Worm (Caenorhabditis elegans) whole organism, young adult: Measurements from ENCODE around the gene F40G9.7.

Experiments
- Y53F4B.3 ChIP-seq: fragments of 200-800 bp; sonication (Bioruptor generic); IDR thresholded peaks from 2 replicates; pipeline ENCODE4 v1.3.6; 2022; ENCODE audit warnings: missing genetic modification reagents, missing genetic modification characterization, missing compliant biosample characterization
- bed-2 ChIP-seq: fragments of 200-800 bp; sonication (Bioruptor generic); IDR thresholded peaks from 2 replicates; pipeline ENCODE4 v1.3.6; 2022; ENCODE audit warnings: missing genetic modification reagents, missing genetic modification characterization, missing compliant biosample characterization
- ceh-27 ChIP-seq: fragments of 200-800 bp; sonication (Bioruptor generic); optimal IDR thresholded peaks from 2 replicates; lab custom pipeline; 2018; ENCODE audit warnings: mild to moderate bottlenecking, missing genetic modification characterization, moderate library complexity, missing compliant biosample characterization
- ceh-58 ChIP-seq: fragments of 200-800 bp; sonication (Bioruptor generic); IDR thresholded peaks from 2 replicates; pipeline ENCODE4 v1.3.6; 2022; ENCODE audit warnings: missing genetic modification characterization, missing compliant biosample characterization
- dpl-1 ChIP-seq: fragments of 150-350 bp; optimal IDR thresholded peaks from 2 replicates; lab custom pipeline; 2014; ENCODE audit warnings: missing biosample characterization, missing genetic modification reagents, missing genetic modification characterization
- ets-4 ChIP-seq: fragments of 200-800 bp; sonication (Bioruptor generic); optimal IDR thresholded peaks from 2 replicates; lab custom pipeline; 2018; ENCODE audit warnings: mild to moderate bottlenecking, missing genetic modification characterization, missing compliant biosample characterization
- hlh-12 ChIP-seq: sonication (generic microtip); optimal IDR thresholded peaks from 2 replicates; lab custom pipeline; 2016; ENCODE audit warnings: missing genetic modification characterization, missing compliant biosample characterization
- nfya-1 ChIP-seq: sonication (generic microtip); optimal IDR thresholded peaks from 2 replicates; lab custom pipeline; 2017; ENCODE audit warnings: antibody characterized with exemption, missing compliant biosample characterization, missing genetic modification characterization, borderline replicate concordance; ENCODE audit not compliant: insufficient read depth
- pha-4 ChIP-seq: fragments of 150-350 bp; sonication (generic microtip); optimal IDR thresholded peaks from 2 replicates; lab custom pipeline; 2014; ENCODE audit warnings: missing biosample characterization, missing genetic modification reagents, missing genetic modification characterization
- unc-130 ChIP-seq: sonication (generic microtip); optimal IDR thresholded peaks from 2 replicates; lab custom pipeline; 2016; ENCODE audit warnings: missing genetic modification reagents, missing genetic modification characterization, missing compliant biosample characterization
- ztf-26 ChIP-seq: sonication (generic microtip); optimal IDR thresholded peaks from 2 replicates; lab custom pipeline; 2017; ENCODE audit warnings: missing genetic modification characterization, missing compliant biosample characterization
- ztf-3 ChIP-seq: fragments of 200-800 bp; sonication (Bioruptor generic); optimal IDR thresholded peaks from 2 replicates; lab custom pipeline; 2018; ENCODE audit warnings: mild to moderate bottlenecking, missing genetic modification characterization, missing compliant biosample characterization

DNA sequence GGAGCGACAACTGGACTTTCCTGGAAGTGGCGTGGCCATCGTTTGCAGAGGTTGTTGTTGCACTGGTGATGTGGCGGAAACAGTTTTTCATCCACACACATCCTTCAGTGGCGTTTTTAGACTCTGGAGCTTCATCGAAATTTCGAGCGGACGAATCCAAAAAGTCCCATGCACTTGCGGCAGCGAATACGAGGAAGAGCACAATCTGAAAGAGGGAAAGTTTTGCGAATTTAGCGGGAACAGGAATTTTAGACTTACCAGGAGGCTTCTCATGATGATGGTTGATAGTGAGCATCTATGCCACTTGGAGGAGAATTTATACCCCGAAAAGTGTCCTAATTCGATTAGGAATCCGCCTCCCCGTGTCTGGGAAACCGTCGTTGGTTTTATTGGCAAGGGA is 12.2 kb downstream of the F40G9.7 start, which contains the start of gene F40G9.14:
- no peak for TF ChIP-seq ceh-27 (GFP tag; lab: Kevin White, UChicago)
- no peak for TF ChIP-seq nfya-1 (tag; lab: Kevin White, UChicago)
- no peak for TF ChIP-seq dpl-1 (GFP tag; lab: Kevin White, UChicago)
- TF ChIP-seq ets-4 (GFP tag; lab: Kevin White, UChicago): no peak
- no peak for TF ChIP-seq hlh-12 (tag; lab: Kevin White, UChicago)
- TF ChIP-seq unc-130: no peak
- no peak for TF ChIP-seq Y53F4B.3 (GFP tag; lab: Robert Waterston, UW)
- TF ChIP-seq ztf-26 (tag; lab: Kevin White, UChicago): no peak
- TF ChIP-seq ceh-58: no peak
- no peak for TF ChIP-seq bed-2 (GFP tag; lab: Robert Waterston, UW)
- TF ChIP-seq pha-4 (tag; lab: Kevin White, UChicago): no peak
- TF ChIP-seq ztf-3 (GFP tag; lab: Kevin White, UChicago): no peak
